Worm (Caenorhabditis elegans) whole organism, L2 larva: ENCODE measurements around the gene C29E4.11.

Experiments used
- ZK546.5 ChIP-seq: sonication (generic microtip); optimal IDR thresholded peaks from 2 replicates; lab custom pipeline; 2017; ENCODE audit warnings: missing biosample characterization, missing genetic modification characterization
- aly-2 ChIP-seq: fragments of 150-350 bp; optimal IDR thresholded peaks from 2 replicates; lab custom pipeline; 2014; ENCODE audit warnings: missing biosample characterization, missing genetic modification characterization
- blmp-1 ChIP-seq: sonication (generic microtip); optimal IDR thresholded peaks from 2 replicates; lab custom pipeline; 2017; ENCODE audit warnings: missing genetic modification characterization, mild to moderate bottlenecking, missing compliant biosample characterization, antibody characterized with exemption, moderate library complexity; ENCODE audit not compliant: insufficient read depth
- ceh-82 ChIP-seq: fragments of 150-350 bp; optimal IDR thresholded peaks from 2 replicates; lab custom pipeline; 2014; ENCODE audit warnings: missing biosample characterization, missing genetic modification characterization
- elt-1 ChIP-seq: fragments of 150-350 bp; optimal IDR thresholded peaks from 2 replicates; lab custom pipeline; 2014; ENCODE audit warnings: missing biosample characterization, missing genetic modification characterization
- fos-1 ChIP-seq: fragments of 150-350 bp; optimal IDR thresholded peaks from 2 replicates; lab custom pipeline; 2014; ENCODE audit warnings: missing biosample characterization, missing genetic modification characterization
- lsy-2 ChIP-seq, 2 experiments: fragments of 150-350 bp in 1 of 2; sonication (generic microtip) in 1 of 2; optimal IDR thresholded peaks; 2 replicates each; lab custom pipeline; 2014 to 2017; ENCODE audit warnings: missing biosample characterization in 2 of 2, missing genetic modification characterization in 2 of 2
- mdl-1 ChIP-seq, 2 experiments: fragments of 150-350 bp in 1 of 2; sonication (generic microtip) in 1 of 2; optimal IDR thresholded peaks; 2 replicates each; lab custom pipeline; 2017; ENCODE audit warnings: missing biosample characterization in 2 of 2, missing genetic modification characterization in 2 of 2
- nhr-11 ChIP-seq: fragments of 150-350 bp; optimal IDR thresholded peaks from 2 replicates; lab custom pipeline; 2014; ENCODE audit warnings: missing biosample characterization, missing genetic modification characterization
- nhr-77 ChIP-seq: fragments of 150-350 bp; optimal IDR thresholded peaks from 2 replicates; lab custom pipeline; 2014; ENCODE audit warnings: missing biosample characterization, missing genetic modification characterization
- zag-1 ChIP-seq: fragments of 150-350 bp; optimal IDR thresholded peaks from 2 replicates; lab custom pipeline; 2014; ENCODE audit warnings: missing biosample characterization, missing genetic modification characterization
- ztf-11 ChIP-seq: sonication (generic microtip); optimal IDR thresholded peaks from 2 replicates; lab custom pipeline; 2017; ENCODE audit warnings: missing biosample characterization, missing genetic modification characterization

DNA sequence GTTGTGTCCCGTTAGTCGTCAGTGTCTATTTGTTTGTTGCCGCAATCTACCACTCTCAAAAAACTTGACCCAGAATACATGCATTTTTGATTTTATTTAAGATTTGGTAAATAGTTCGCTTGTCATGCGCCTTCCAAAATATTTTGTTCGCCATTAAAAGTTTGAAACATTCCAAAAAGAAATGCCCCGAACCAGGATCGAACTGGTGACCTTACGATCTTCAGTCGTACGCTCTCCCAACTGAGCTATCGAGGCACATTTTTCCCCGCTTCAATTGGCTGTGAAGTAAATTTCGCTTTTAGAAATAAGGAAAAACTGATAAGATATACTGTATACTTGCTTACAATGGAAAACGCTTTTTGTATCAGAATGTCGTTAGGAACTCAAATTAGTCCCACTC lies 20.4 kb upstream of the C29E4.11 start:
- TF ChIP-seq ztf-11 = no peak
- TF ChIP-seq ZK546.5 (tag; lab: Kevin White, UChicago) = no peak
- TF ChIP-seq zag-1 = no peak
- no peak for TF ChIP-seq nhr-77 (tag; lab: Kevin White, UChicago)
- no peak for TF ChIP-seq fos-1 (tag; lab: Kevin White, UChicago)
- TF ChIP-seq mdl-1 (tag; optimal IDR thresholded peaks at IDR 0.05; lab: Kevin White, UChicago) = no peak
- TF ChIP-seq aly-2 (tag; lab: Kevin White, UChicago) = no peak
- TF ChIP-seq lsy-2 (tag; optimal IDR thresholded peaks at IDR 0.05; lab: Kevin White, UChicago) = no peak
- no peak for TF ChIP-seq ceh-82 (tag; lab: Kevin White, UChicago)
- no peak for TF ChIP-seq nhr-11 (tag; lab: Kevin White, UChicago)
- no peak for TF ChIP-seq blmp-1
- TF ChIP-seq elt-1 (tag; lab: Kevin White, UChicago) = no peak
